Fruit fly (Drosophila melanogaster): ENCODE data around the gene Gba1a.

The Gba1a gene

dm6 chr3R:23724843-23725506 lies 24.6 kb downstream of the Gba1a start (continued):
- TF ChIP-seq gce (GFP tag; IDR thresholded peaks at IDR 0.05): no peak
- peak; percentile 28 for TF ChIP-seq Med (GFP tag)
- no peak for TF ChIP-seq D19A (tag; optimal IDR thresholded peaks at IDR 0.05)
- peak; percentile 99 for TF ChIP-seq exex (tag; optimal IDR thresholded peaks at IDR 0.05)

- no peak for TF ChIP-seq dm (GFP tag; optimal IDR thresholded peaks at IDR 0.05)
- peak; percentile 66 for TF ChIP-seq sens (GFP tag)
- TF ChIP-seq hth (optimal IDR thresholded peaks at IDR 0.05): no peak
- no peak for TF ChIP-seq gce (GFP tag; IDR thresholded peaks at IDR 0.05)
- no peak for TF ChIP-seq tx (GFP tag; optimal IDR thresholded peaks at IDR 0.05)
- TF ChIP-seq run (tag; optimal IDR thresholded peaks at IDR 0.05): no peak
- no peak for TF ChIP-seq cad (GFP tag; optimal IDR thresholded peaks at IDR 0.05)
- no peak for TF ChIP-seq trh (GFP tag; optimal IDR thresholded peaks at IDR 0.05)
- no peak for TF ChIP-seq Dll (GFP tag; IDR thresholded peaks at IDR 0.05; ENCODE audit: partially characterized antibody)
- no peak for TF ChIP-seq HLH54F (GFP tag; optimal IDR thresholded peaks at IDR 0.05)
- TF ChIP-seq chinmo (GFP tag; IDR thresholded peaks at IDR 0.05; ENCODE audit: partially characterized antibody): 0 out of 4 replicates have a peak, but pooled peaks have one; percentile 32
- TF ChIP-seq Mes4 (GFP tag; optimal IDR thresholded peaks at IDR 0.05): no peak
- TF ChIP-seq CG32767 (GFP tag; IDR thresholded peaks at IDR 0.05): 0 out of 2 replicates have a peak, but pooled peaks have one; percentile 14
- TF ChIP-seq Dfd (GFP tag; optimal IDR thresholded peaks at IDR 0.05): no peak
- TF ChIP-seq CG7271 (tag; optimal IDR thresholded peaks at IDR 0.05): no peak
- no peak for TF ChIP-seq CG16779 (GFP tag; IDR thresholded peaks at IDR 0.05)
- TF ChIP-seq Stat92E (GFP tag; optimal IDR thresholded peaks at IDR 0.05): no peak
- TF ChIP-seq Scr (GFP tag; IDR thresholded peaks at IDR 0.05; ENCODE audit: partially characterized antibody): peak; percentile 21; the same call in 1 of the 2 replicates
- no peak for TF ChIP-seq Bdp1 (GFP tag; optimal IDR thresholded peaks at IDR 0.05)
- no peak for TF ChIP-seq CG32772 (GFP tag; IDR thresholded peaks at IDR 0.05)
- peak; percentile 40 for TF ChIP-seq nau (GFP tag; optimal IDR thresholded peaks at IDR 0.05)
- TF ChIP-seq lbe (GFP tag; optimal IDR thresholded peaks at IDR 0.05): peak; percentile 17
- peak; percentile 38 for TF ChIP-seq D19A (tag; optimal IDR thresholded peaks at IDR 0.05)
- TF ChIP-seq aop (GFP tag; IDR thresholded peaks at IDR 0.05): no peak
- TF ChIP-seq HLH3B (GFP tag; IDR thresholded peaks at IDR 0.05): 0 out of 2 replicates have a peak, but pooled peaks have one; percentile 21
- TF ChIP-seq CG4328 (GFP tag; optimal IDR thresholded peaks at IDR 0.05): peak; percentile 34
- no peak for TF ChIP-seq CG17186 (GFP tag; optimal IDR thresholded peaks at IDR 0.05)
- peak; percentile 52 for TF ChIP-seq CG10431 (GFP tag; optimal IDR thresholded peaks at IDR 0.05)
- no peak for TF ChIP-seq Hr78 (GFP tag; optimal IDR thresholded peaks at IDR 0.05)
- peak; percentile 66 for TF ChIP-seq CG18599 (GFP tag; optimal IDR thresholded peaks at IDR 0.05)
- TF ChIP-seq p53 (GFP tag; optimal IDR thresholded peaks at IDR 0.05): no peak
- no peak for TF ChIP-seq dpn (GFP tag; optimal IDR thresholded peaks at IDR 0.05)
- TF ChIP-seq Med (GFP tag): peak; percentile 72
- TF ChIP-seq al (GFP tag; IDR thresholded peaks at IDR 0.05): no peak
- TF ChIP-seq br (optimal IDR thresholded peaks at IDR 0.05): no peak
- TF ChIP-seq phol (tag; optimal IDR thresholded peaks at IDR 0.05): no peak
- peak; percentile 46; the same call in 1 of the 2 replicates for TF ChIP-seq vvl (GFP tag; IDR thresholded peaks at IDR 0.05)
- TF ChIP-seq Aef1 (GFP tag; IDR thresholded peaks at IDR 0.05): no peak
- peak; percentile 49; the same call in 1 of the 2 replicates for TF ChIP-seq Atf6 (GFP tag; IDR thresholded peaks at IDR 0.05)
- TF ChIP-seq NfI (GFP tag; optimal IDR thresholded peaks at IDR 0.05): no peak
- TF ChIP-seq Gsc (GFP tag; IDR thresholded peaks at IDR 0.05): no peak
- TF ChIP-seq tll (GFP tag; optimal IDR thresholded peaks at IDR 0.05): no peak
- peak; percentile 19 for TF ChIP-seq scrt (GFP tag; optimal IDR thresholded peaks at IDR 0.05)
- no peak for TF ChIP-seq gsb-n (tag; optimal IDR thresholded peaks at IDR 0.05)
- TF ChIP-seq row (GFP tag; IDR thresholded peaks at IDR 0.05): no peak
- peak; percentile 2 for TF ChIP-seq Dek (tag; optimal IDR thresholded peaks at IDR 0.05)
These were observed 25.4 kb downstream of the Gba1a start for dm6 chr3R:23725711-23726349.
